Fruit fly (Drosophila melanogaster) whole organism, wandering third instar larva: ENCODE results near the gene Atg5.

Source experiments
- Abd-B ChIP-seq: fragments of >200 bp; optimal IDR thresholded peaks from 2 replicates; lab custom pipeline; 2017; ENCODE audit warnings: missing biosample characterization, missing genetic modification characterization
- CG32264 ChIP-seq: fragments of 200-800 bp; sonication (Bioruptor generic); optimal IDR thresholded peaks from 2 replicates; lab custom pipeline; 2016; ENCODE audit warnings: missing biosample characterization, missing genetic modification characterization
- CG9705 ChIP-seq: fragments of 200-800 bp; sonication (Bioruptor generic); optimal IDR thresholded peaks from 2 replicates; lab custom pipeline; 2018; ENCODE audit warnings: missing biosample characterization, mild to moderate bottlenecking, missing genetic modification characterization
- CrebA ChIP-seq: fragments of 200-800 bp; sonication (Bioruptor generic); optimal IDR thresholded peaks from 2 replicates; lab custom pipeline; 2016; ENCODE audit warnings: missing biosample characterization, mild to moderate bottlenecking, missing genetic modification characterization, borderline replicate concordance
- Dfd ChIP-seq: fragments of >200 bp; optimal IDR thresholded peaks from 2 replicates; lab custom pipeline; 2017; ENCODE audit warnings: missing biosample characterization, missing genetic modification characterization
- Dif ChIP-seq: fragments of 200-275, 200-300 bp; sonication (Bioruptor generic); optimal IDR thresholded peaks from 2 replicates; lab custom pipeline; 2018; ENCODE audit warnings: missing biosample characterization, missing genetic modification characterization; ENCODE audit not compliant: partially characterized antibody
- GATAd ChIP-seq: sonication (Bioruptor generic); optimal IDR thresholded peaks from 2 replicates; lab custom pipeline; 2016; ENCODE audit warnings: missing biosample characterization, missing genetic modification characterization
- HLH106 ChIP-seq: fragments of 200-800 bp; optimal IDR thresholded peaks from 3 replicates; lab custom pipeline; 2019; ENCODE audit warnings: missing biosample characterization, mild to moderate bottlenecking, missing genetic modification characterization, moderate library complexity
- Hnf4 ChIP-seq: fragments of 200-800 bp; sonication (Bioruptor generic); optimal IDR thresholded peaks from 2 replicates; lab custom pipeline; 2016; ENCODE audit warnings: missing biosample characterization, mild to moderate bottlenecking, missing genetic modification characterization
- Hr78 ChIP-seq: fragments of >200 bp; optimal IDR thresholded peaks from 2 replicates; lab custom pipeline; 2017; ENCODE audit warnings: missing biosample characterization, missing genetic modification characterization
- Hr83 ChIP-seq: fragments of 200-300 bp; sonication (Bioruptor generic); optimal IDR thresholded peaks from 2 replicates; lab custom pipeline; 2016; ENCODE audit warnings: missing biosample characterization, mild to moderate bottlenecking, missing genetic modification characterization, moderate library complexity; ENCODE audit not compliant: poor library complexity, severe bottlenecking
- Jra ChIP-seq: sonication (Bioruptor generic); optimal IDR thresholded peaks from 2 replicates; lab custom pipeline; 2016; ENCODE audit warnings: missing biosample characterization, missing genetic modification characterization
- Mio ChIP-seq: sonication (Bioruptor generic); optimal IDR thresholded peaks from 2 replicates; lab custom pipeline; 2016; ENCODE audit warnings: missing biosample characterization, missing genetic modification characterization
- Myc ChIP-seq: fragments of >200 bp; optimal IDR thresholded peaks from 2 replicates; lab custom pipeline; 2017
- N ChIP-seq: fragments of >200 bp; optimal IDR thresholded peaks from 2 replicates; lab custom pipeline; 2018; ENCODE audit warnings: missing biosample characterization, missing external identifiers, missing genetic modification characterization
- OdsH ChIP-seq: fragments of 200-800 bp; sonication (Bioruptor generic); optimal IDR thresholded peaks from 2 replicates; lab custom pipeline; 2016; ENCODE audit warnings: missing biosample characterization, mild to moderate bottlenecking, missing genetic modification characterization
- Rel ChIP-seq, 2 experiments: fragments of 200-800 bp; sonication (Bioruptor generic) in 1 of 2; optimal IDR thresholded peaks; 2 replicates in 1 of 2; 3 replicates in 1 of 2; lab custom pipeline; 2016 to 2019; ENCODE audit warnings: mild to moderate bottlenecking in 2 of 2, missing biosample characterization in 2 of 2, missing genetic modification characterization in 2 of 2, moderate library complexity in 1 of 2
- Sp1 ChIP-seq: fragments of 200-800 bp; sonication (Bioruptor generic); optimal IDR thresholded peaks from 3 replicates; lab custom pipeline; 2019; ENCODE audit warnings: missing biosample characterization, mild to moderate bottlenecking, missing genetic modification characterization, moderate library complexity
- Vsx2 ChIP-seq: fragments of 200-300, 225-300 bp; sonication (Bioruptor generic); optimal IDR thresholded peaks from 2 replicates; lab custom pipeline; 2018; ENCODE audit warnings: missing biosample characterization, missing genetic modification characterization; ENCODE audit not compliant: partially characterized antibody
- br ChIP-seq: fragments of 200-800 bp; sonication (Bioruptor generic); optimal IDR thresholded peaks from 2 replicates; lab custom pipeline; 2016; ENCODE audit warnings: missing biosample characterization, missing genetic modification characterization
- brk ChIP-seq: fragments of 200-800 bp; sonication (Bioruptor generic); optimal IDR thresholded peaks from 2 replicates; lab custom pipeline; 2016; ENCODE audit warnings: missing biosample characterization, mild to moderate bottlenecking, missing genetic modification characterization
- dl ChIP-seq, 2 experiments: fragments of 175-275, 200-275 bp in 1 of 2; fragments of 200-275 bp in 1 of 2; sonication (Bioruptor generic); optimal IDR thresholded peaks; lab custom pipeline; 2018; ENCODE audit warnings: mild to moderate bottlenecking in 2 of 2, missing biosample characterization in 2 of 2, missing genetic modification characterization in 2 of 2, moderate library complexity in 2 of 2; ENCODE audit not compliant: partially characterized antibody in 2 of 2, insufficient read depth in 1 of 2
- dmrt93B ChIP-seq: fragments of 200-800 bp; sonication (Bioruptor generic); optimal IDR thresholded peaks from 2 replicates; lab custom pipeline; 2018; ENCODE audit warnings: missing biosample characterization, mild to moderate bottlenecking, missing genetic modification characterization
- dsf ChIP-seq: sonication (Bioruptor generic); optimal IDR thresholded peaks from 2 replicates; lab custom pipeline; 2016; ENCODE audit warnings: missing biosample characterization, missing genetic modification characterization, borderline replicate concordance
- ey ChIP-seq: fragments of 200-800 bp; sonication (Bioruptor generic); optimal IDR thresholded peaks from 2 replicates; lab custom pipeline; 2016; ENCODE audit warnings: missing biosample characterization, missing genetic modification characterization
- foxo ChIP-seq, 2 experiments: fragments of 200-800 bp; sonication (Bioruptor generic); optimal IDR thresholded peaks; 2 replicates in 1 of 2; 3 replicates in 1 of 2; lab custom pipeline; 2016 to 2017; ENCODE audit warnings: missing biosample characterization in 2 of 2, missing genetic modification characterization in 2 of 2
- fru ChIP-seq: fragments of 200-800 bp; sonication (Bioruptor generic); optimal IDR thresholded peaks from 3 replicates; lab custom pipeline; 2016; ENCODE audit warnings: missing biosample characterization, mild to moderate bottlenecking, missing genetic modification characterization
- h ChIP-seq: fragments of 200-800 bp; sonication (Bioruptor generic); optimal IDR thresholded peaks from 3 replicates; lab custom pipeline; 2016; ENCODE audit warnings: missing biosample characterization, mild to moderate bottlenecking, missing genetic modification characterization
- jim ChIP-seq: fragments of 175-275, 200-325 bp; sonication (Bioruptor generic); optimal IDR thresholded peaks from 2 replicates; lab custom pipeline; 2016; ENCODE audit warnings: missing biosample characterization, mild to moderate bottlenecking, missing genetic modification characterization
- lola ChIP-seq: fragments of >200 bp; optimal IDR thresholded peaks from 2 replicates; lab custom pipeline; 2017; ENCODE audit warnings: missing biosample characterization, missing genetic modification characterization
- pan ChIP-seq: fragments of >200 bp; optimal IDR thresholded peaks from 2 replicates; lab custom pipeline; 2017
- psq ChIP-seq: fragments of 200-800 bp; sonication (Bioruptor generic); optimal IDR thresholded peaks from 3 replicates; lab custom pipeline; 2017; ENCODE audit warnings: missing biosample characterization, mild to moderate bottlenecking, missing genetic modification characterization, moderate library complexity
- rgr ChIP-seq: fragments of 200-800 bp; sonication (Bioruptor generic); optimal IDR thresholded peaks from 3 replicates; lab custom pipeline; 2016; ENCODE audit warnings: missing biosample characterization, mild to moderate bottlenecking, missing genetic modification characterization
- sage ChIP-seq: fragments of 200-800 bp; sonication (Bioruptor generic); optimal IDR thresholded peaks from 2 replicates; lab custom pipeline; 2016; ENCODE audit warnings: missing biosample characterization, mild to moderate bottlenecking, missing genetic modification characterization
- sv ChIP-seq: fragments of 200-800 bp; sonication (Bioruptor generic); optimal IDR thresholded peaks from 3 replicates; lab custom pipeline; 2016; ENCODE audit warnings: missing biosample characterization, missing genetic modification characterization
- tai ChIP-seq: sonication (Bioruptor generic); optimal IDR thresholded peaks from 2 replicates; lab custom pipeline; 2016; ENCODE audit warnings: missing biosample characterization, missing genetic modification characterization
- usp ChIP-seq: fragments of >200 bp; optimal IDR thresholded peaks from 2 replicates; lab custom pipeline; 2017; ENCODE audit warnings: missing biosample characterization, missing genetic modification characterization
- woc ChIP-seq: sonication (Bioruptor generic); optimal IDR thresholded peaks from 2 replicates; lab custom pipeline; 2016; ENCODE audit warnings: missing biosample characterization, mild to moderate bottlenecking, missing genetic modification characterization

Atg5 gene

dm6 chrX:7307478-7308200 is 15.9 kb downstream of the Atg5 start, which contains the start of gene brk:
brk (plus strand) TSS chrX:7307939.
- TF ChIP-seq ey (GFP tag; lab: Kevin White, UChicago) (no peak), jim (GFP tag; lab: Kevin White, UChicago) (no peak), Dif (GFP tag; lab: Kevin White, UChicago) (peak; percentile 94), Hr83 (GFP tag; lab: Kevin White, UChicago) (peak; percentile 71), sv (GFP tag; lab: Kevin White, UChicago) (no peak), Dfd (no peak), Rel (GFP tag; optimal IDR thresholded peaks at IDR 0.05; lab: Kevin White, UChicago) (peak; percentile 11), Rel (tag; optimal IDR thresholded peaks at IDR 0.05; lab: Kevin White, UChicago) (peak; percentile 39), foxo (GFP tag; optimal IDR thresholded peaks at IDR 0.05; lab: Kevin White, UChicago) (peak in 1 of 2 experiments; percentile 17), N (GFP tag; lab: Kevin White, UChicago) (peak; percentile 43), Hnf4 (GFP tag; lab: Kevin White, UChicago) (peak; percentile 45), Myc (lab: Kevin White, UChicago) (no peak), dsf (GFP tag; lab: Kevin White, UChicago) (no peak), CG32264 (no peak), psq (peak; percentile 28), Hr78 (no peak), Mio (GFP tag; lab: Kevin White, UChicago) (no peak), brk (GFP tag; lab: Kevin White, UChicago) (no peak), woc (GFP tag; lab: Kevin White, UChicago) (peak; percentile 46), usp (GFP tag; lab: Kevin White, UChicago) (no peak), h (GFP tag; lab: Kevin White, UChicago) (peak; percentile 70), Vsx2 (GFP tag; lab: Kevin White, UChicago) (peak; percentile 88), rgr (no peak), pan (lab: Kevin White, UChicago) (no peak), sage (GFP tag; lab: Kevin White, UChicago) (no peak), CrebA (GFP tag; lab: Kevin White, UChicago) (no peak), CG9705 (GFP tag; lab: Kevin White, UChicago) (no peak), tai (GFP tag; lab: Kevin White, UChicago) (peak; percentile 25), dl (GFP tag; optimal IDR thresholded peaks at IDR 0.05; lab: Kevin White, UChicago; ENCODE audit: insufficient read depth in 1 of 2, partially characterized antibody in 2 of 2) (peak; percentile 91 to 92), Jra (no peak), HLH106 (tag; lab: Kevin White, UChicago) (no peak), Abd-B (GFP tag; lab: Kevin White, UChicago) (peak; percentile 43), OdsH (no peak), fru (GFP tag; lab: Kevin White, UChicago) (peak; percentile 33), lola (GFP tag; lab: Kevin White, UChicago) (no peak), Sp1 (GFP tag; lab: Kevin White, UChicago) (no peak), br (no peak), GATAd (GFP tag; lab: Kevin White, UChicago) (no peak), dmrt93B (GFP tag; lab: Kevin White, UChicago) (no peak)
